Fruit fly (Drosophila melanogaster) whole organism, adult: ENCODE measurements around the gene CG33307.
A peak's percentile ranks its signal among the peaks of the same experiment; 100 is the strongest.

Experiments
- CG11617 ChIP-seq: fragments of 200-800 bp; sonication (Bioruptor generic); optimal IDR thresholded peaks from 2 replicates; lab custom pipeline; 2017; ENCODE audit warnings: mild to moderate bottlenecking, missing biosample characterization, missing genetic modification reagents, missing genetic modification characterization
- CG12768 ChIP-seq: fragments of 200-800 bp; sonication (Bioruptor generic); optimal IDR thresholded peaks from 2 replicates; lab custom pipeline; 2017; ENCODE audit warnings: missing biosample characterization, missing genetic modification characterization, mild to moderate bottlenecking, moderate library complexity, missing genetic modification reagents
- CG33017 ChIP-seq: fragments of 200-800 bp; sonication (Bioruptor generic); optimal IDR thresholded peaks from 2 replicates; lab custom pipeline; 2018; ENCODE audit warnings: missing biosample characterization, mild to moderate bottlenecking, missing genetic modification characterization, moderate library complexity
- CG5204 ChIP-seq: fragments of 200-800 bp; sonication (Bioruptor generic); optimal IDR thresholded peaks from 2 replicates; lab custom pipeline; 2016; ENCODE audit warnings: missing biosample characterization, missing genetic modification characterization
- CG7045 ChIP-seq: fragments of 200-800 bp; sonication (Bioruptor generic); optimal IDR thresholded peaks from 2 replicates; lab custom pipeline; 2017; ENCODE audit warnings: missing biosample characterization, mild to moderate bottlenecking, missing genetic modification characterization
- CG7101 ChIP-seq: fragments of 200-800 bp; sonication (Bioruptor generic); optimal IDR thresholded peaks from 2 replicates; lab custom pipeline; 2018; ENCODE audit warnings: missing biosample characterization, mild to moderate bottlenecking, missing genetic modification characterization, moderate library complexity
- Clk ChIP-seq: fragments of 200-800 bp; sonication (Bioruptor generic); optimal IDR thresholded peaks from 2 replicates; lab custom pipeline; 2017; ENCODE audit warnings: missing biosample characterization, missing genetic modification characterization
- Crg-1 ChIP-seq: fragments of 200-800 bp; sonication (Bioruptor generic); optimal IDR thresholded peaks from 2 replicates; lab custom pipeline; 2016; ENCODE audit warnings: missing biosample characterization, missing genetic modification characterization
- Hr96 ChIP-seq: fragments of 200-800 bp; sonication (Bioruptor generic); optimal IDR thresholded peaks from 2 replicates; lab custom pipeline; 2016; ENCODE audit warnings: missing biosample characterization, missing genetic modification characterization
- cic ChIP-seq: fragments of 200-800 bp; sonication (Bioruptor generic); optimal IDR thresholded peaks from 2 replicates; lab custom pipeline; 2017; ENCODE audit warnings: missing biosample characterization, mild to moderate bottlenecking, missing genetic modification characterization, moderate library complexity
- cnc ChIP-seq, 2 experiments: fragments of >200 bp; optimal IDR thresholded peaks; 2 replicates each; lab custom pipeline; 2017
- kay ChIP-seq: fragments of 200-800 bp; sonication (Bioruptor generic); peaks from one replicate; lab custom pipeline; 2016; ENCODE audit warnings: missing biosample characterization, missing genetic modification characterization, borderline replicate concordance
- pad ChIP-seq: fragments of 200-800 bp; sonication (Bioruptor generic); optimal IDR thresholded peaks from 3 replicates; lab custom pipeline; 2017; ENCODE audit warnings: missing biosample characterization, missing genetic modification characterization, mild to moderate bottlenecking, moderate library complexity, missing genetic modification reagents
- toe ChIP-seq: fragments of 200-800 bp; sonication (Bioruptor generic); optimal IDR thresholded peaks from 2 replicates; lab custom pipeline; 2016; ENCODE audit warnings: missing biosample characterization, missing genetic modification characterization

DNA sequence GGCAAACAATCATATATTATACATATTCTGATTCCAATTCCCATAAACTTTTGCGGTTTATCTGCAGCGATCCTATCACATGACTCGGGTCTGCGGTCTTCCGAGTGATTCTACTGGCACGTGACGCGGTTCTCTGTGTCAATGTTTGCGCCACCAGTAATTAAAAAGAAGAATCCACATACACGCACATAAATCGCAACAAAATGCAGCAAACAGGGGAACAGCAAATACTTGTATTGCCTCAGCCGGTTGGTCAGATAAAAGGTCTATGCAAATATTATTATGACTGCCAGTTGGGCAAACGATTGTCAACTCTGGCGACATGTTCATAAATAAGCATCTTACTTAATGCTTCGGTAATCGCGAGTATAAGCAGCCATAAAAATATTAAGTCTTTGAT is 33.4 kb downstream of the CG33307 start:
- peak; percentile 21 for TF ChIP-seq CG12768 (GFP tag; lab: Kevin White, UChicago)
- peak; percentile 34 for TF ChIP-seq CG7045
- TF ChIP-seq CG7101 (tag; lab: Kevin White, UChicago), result peak; percentile 55
- no peak for TF ChIP-seq cic (GFP tag; lab: Kevin White, UChicago)
- TF ChIP-seq kay (GFP tag; lab: Kevin White, UChicago), result no peak
- peak; percentile 61 for TF ChIP-seq CG33017 (tag; lab: Kevin White, UChicago)
- peak; percentile 30 for TF ChIP-seq CG11617 (GFP tag; lab: Kevin White, UChicago)
- no peak for TF ChIP-seq cnc (optimal IDR thresholded peaks at IDR 0.05; lab: Kevin White, UChicago)
- peak; percentile 45 for TF ChIP-seq Crg-1 (GFP tag; lab: Kevin White, UChicago)
- no peak for TF ChIP-seq toe
- TF ChIP-seq CG5204 (GFP tag; lab: Kevin White, UChicago), result no peak
- TF ChIP-seq Hr96 (GFP tag; lab: Kevin White, UChicago), result no peak
- TF ChIP-seq Clk (GFP tag; lab: Kevin White, UChicago), result no peak
- no peak for TF ChIP-seq pad (GFP tag; lab: Kevin White, UChicago)
